Fruit fly (Drosophila melanogaster) whole organism, embryonic: ENCODE results near the gene CG4982.

Source experiments
- Adf1 ChIP-seq: fragments of 200-800 bp; sonication (Bioruptor generic); IDR thresholded peaks from 2 replicates; pipeline ENCODE4 v1.3.6; 2022; ENCODE audit warnings: missing biosample characterization, missing genetic modification characterization
- Awh ChIP-seq: fragments of 200-800 bp; sonication (Bioruptor generic); IDR thresholded peaks from 2 replicates; pipeline ENCODE4, ENCODE4 v1.3.6; 2022; ENCODE audit warnings: missing biosample characterization, missing genetic modification characterization
- BtbVII ChIP-seq: fragments of 200-800 bp; sonication (Bioruptor generic); optimal IDR thresholded peaks from 3 replicates; lab custom pipeline; 2017; ENCODE audit warnings: missing biosample characterization, mild to moderate bottlenecking, missing genetic modification characterization
- Bteb2 ChIP-seq: fragments of 200-800 bp; sonication (Bioruptor generic); optimal IDR thresholded peaks from 2 replicates; lab custom pipeline; 2016; ENCODE audit warnings: missing biosample characterization, missing genetic modification characterization
- CG10147 ChIP-seq: fragments of 200-800 bp; sonication (Bioruptor generic); optimal IDR thresholded peaks from 2 replicates; lab custom pipeline; 2019; ENCODE audit warnings: missing biosample characterization, mild to moderate bottlenecking, missing genetic modification characterization, moderate library complexity
- CG10209 ChIP-seq: fragments of 200-800 bp; sonication (Bioruptor generic); optimal IDR thresholded peaks from 3 replicates; lab custom pipeline; 2017; ENCODE audit warnings: missing biosample characterization, mild to moderate bottlenecking, missing genetic modification characterization, missing genetic modification reagents
- CG13624 ChIP-seq: fragments of 200-800 bp; sonication (Bioruptor generic); optimal IDR thresholded peaks from 2 replicates; lab custom pipeline; 2016; ENCODE audit warnings: missing biosample characterization, missing genetic modification characterization
- CG1602 ChIP-seq: fragments of 200-800 bp; sonication (Bioruptor generic); optimal IDR thresholded peaks from 3 replicates; lab custom pipeline; 2016; ENCODE audit warnings: missing biosample characterization, missing genetic modification characterization
- CG16815 ChIP-seq: fragments of 200-800 bp; sonication (Bioruptor generic); optimal IDR thresholded peaks from 3 replicates; lab custom pipeline; 2017; ENCODE audit warnings: missing biosample characterization, mild to moderate bottlenecking, missing genetic modification characterization
- CG17912 ChIP-seq: fragments of 200-800 bp; sonication (Bioruptor generic); optimal IDR thresholded peaks from 2 replicates; lab custom pipeline; 2018; ENCODE audit warnings: missing biosample characterization, mild to moderate bottlenecking, missing genetic modification characterization
- CG2889 ChIP-seq: fragments of 200-800 bp; sonication (Bioruptor generic); IDR thresholded peaks from 3 replicates; pipeline ENCODE4 v1.3.6; 2022; ENCODE audit warnings: missing biosample characterization, missing genetic modification characterization
- CG30020 ChIP-seq: fragments of 200-800 bp; optimal IDR thresholded peaks from 2 replicates; lab custom pipeline; 2019; ENCODE audit warnings: missing biosample characterization, mild to moderate bottlenecking, missing genetic modification characterization, moderate library complexity
- CG31441 ChIP-seq: fragments of 200-800 bp; sonication (Bioruptor generic); IDR thresholded peaks from 2 replicates; pipeline ENCODE4 v1.3.6; 2022; ENCODE audit warnings: missing biosample characterization, missing genetic modification characterization
- CG34422 ChIP-seq: fragments of 200-800 bp; sonication (Bioruptor generic); IDR thresholded peaks from 3 replicates; pipeline ENCODE4 v1.3.6; 2022; ENCODE audit warnings: missing biosample characterization, missing genetic modification characterization
- CG4424 ChIP-seq: fragments of 200-800 bp; sonication (Bioruptor generic); optimal IDR thresholded peaks from 3 replicates; lab custom pipeline; 2016; ENCODE audit warnings: missing biosample characterization, missing genetic modification characterization
- CG6689 ChIP-seq: fragments of 200-800 bp; sonication (Bioruptor generic); IDR thresholded peaks from 2 replicates; pipeline ENCODE4 v1.3.6; 2022; ENCODE audit warnings: missing biosample characterization, missing genetic modification characterization
- CG7928 ChIP-seq: fragments of 200-800 bp; sonication (Bioruptor generic); optimal IDR thresholded peaks from 2 replicates; lab custom pipeline; 2017; ENCODE audit warnings: missing biosample characterization, mild to moderate bottlenecking, missing genetic modification characterization
- CG8924 ChIP-seq: fragments of 200-800 bp; optimal IDR thresholded peaks from 3 replicates; lab custom pipeline; 2019; ENCODE audit warnings: missing biosample characterization, mild to moderate bottlenecking, missing genetic modification characterization, moderate library complexity
- CG9817 ChIP-seq: fragments of 200-800 bp; sonication (Bioruptor generic); optimal IDR thresholded peaks from 2 replicates; lab custom pipeline; 2018; ENCODE audit warnings: missing biosample characterization, mild to moderate bottlenecking, missing genetic modification characterization, moderate library complexity
- CG9876 ChIP-seq: fragments of 200-800 bp; sonication (Bioruptor generic); optimal IDR thresholded peaks from 2 replicates; lab custom pipeline; 2016; ENCODE audit warnings: missing biosample characterization, missing genetic modification characterization
- CG9932 ChIP-seq: fragments of 200-800 bp; sonication (Bioruptor generic); IDR thresholded peaks from 2 replicates; pipeline ENCODE4 v1.3.6; 2022; ENCODE audit warnings: missing biosample characterization, missing genetic modification characterization
- Dek ChIP-seq: fragments of 200-800 bp; sonication (Bioruptor generic); optimal IDR thresholded peaks from 3 replicates; lab custom pipeline; 2019; ENCODE audit warnings: missing biosample characterization, mild to moderate bottlenecking, missing genetic modification characterization, moderate library complexity
- Hand ChIP-seq: fragments of 200-800 bp; sonication (Bioruptor generic); optimal IDR thresholded peaks from 2 replicates; lab custom pipeline; 2017; ENCODE audit warnings: mild to moderate bottlenecking, missing biosample characterization, missing genetic modification reagents, missing genetic modification characterization
- Hsf ChIP-seq: fragments of 200-800 bp; sonication (Bioruptor generic); optimal IDR thresholded peaks from 3 replicates; lab custom pipeline; 2016; ENCODE audit warnings: missing biosample characterization, missing genetic modification characterization
- Lim3 ChIP-seq: fragments of 200-800 bp; sonication (Bioruptor generic); IDR thresholded peaks from 2 replicates; pipeline ENCODE4 v1.3.6; 2022; ENCODE audit warnings: missing biosample characterization, missing genetic modification characterization
- Med ChIP-seq: fragments of 200-800 bp; sonication (Bioruptor generic); peaks from one replicate; lab custom pipeline; 2016; ENCODE audit warnings: missing biosample characterization, missing genetic modification characterization, mild to moderate bottlenecking, inconsistent platforms, moderate library complexity
- Meics ChIP-seq: fragments of 200-800 bp; sonication (Bioruptor generic); optimal IDR thresholded peaks from 2 replicates; lab custom pipeline; 2017; ENCODE audit warnings: missing biosample characterization, mild to moderate bottlenecking, missing genetic modification characterization
- Neu2 ChIP-seq: fragments of 200-800 bp; sonication (Bioruptor generic); optimal IDR thresholded peaks from 3 replicates; lab custom pipeline; 2016; ENCODE audit warnings: missing biosample characterization, missing genetic modification characterization, borderline replicate concordance
- Oli ChIP-seq: fragments of 200-800 bp; sonication (Bioruptor generic); optimal IDR thresholded peaks from 2 replicates; lab custom pipeline; 2018; ENCODE audit warnings: missing biosample characterization, mild to moderate bottlenecking, missing genetic modification characterization, moderate library complexity
- Optix ChIP-seq: fragments of 200-800 bp; sonication (Bioruptor generic); IDR thresholded peaks from 3 replicates; pipeline ENCODE4 v1.3.6; 2022; ENCODE audit warnings: missing biosample characterization, missing genetic modification characterization
- Ravus ChIP-seq: fragments of 200-800 bp; sonication (Bioruptor generic); IDR thresholded peaks from 2 replicates; pipeline ENCODE4 v1.3.6; 2022; ENCODE audit warnings: missing biosample characterization, missing genetic modification characterization
- ash1 ChIP-seq: fragments of 200-800 bp; sonication (Bioruptor generic); optimal IDR thresholded peaks from 2 replicates; lab custom pipeline; 2018; ENCODE audit warnings: missing biosample characterization, mild to moderate bottlenecking, missing genetic modification characterization
- az2 ChIP-seq: fragments of 200-800 bp; sonication (Bioruptor generic); optimal IDR thresholded peaks from 3 replicates; lab custom pipeline; 2016; ENCODE audit warnings: missing biosample characterization, missing genetic modification characterization
- chif ChIP-seq, 2 experiments: fragments of 200-800 bp; sonication (Bioruptor generic); optimal IDR thresholded peaks; 3 replicates each; lab custom pipeline; 2016; ENCODE audit warnings: missing biosample characterization in 2 of 2, missing genetic modification characterization in 2 of 2
- corto ChIP-seq: fragments of 200-800 bp; sonication (Bioruptor generic); optimal IDR thresholded peaks from 2 replicates; lab custom pipeline; 2016; ENCODE audit warnings: missing biosample characterization, mild to moderate bottlenecking, missing genetic modification characterization, moderate library complexity
- danr ChIP-seq: fragments of 200-800 bp; sonication (Bioruptor generic); IDR thresholded peaks from 2 replicates; pipeline ENCODE4 v1.3.6; 2022; ENCODE audit warnings: missing biosample characterization, missing genetic modification characterization
- disco-r ChIP-seq: fragments of 200-800 bp; sonication (Bioruptor generic); optimal IDR thresholded peaks from 2 replicates; lab custom pipeline; 2016; ENCODE audit warnings: missing biosample characterization, missing genetic modification characterization
- gce ChIP-seq: fragments of 200-800 bp; sonication (Bioruptor generic); IDR thresholded peaks from 3 replicates; pipeline ENCODE4 v1.3.6; 2022; ENCODE audit warnings: missing biosample characterization, missing genetic modification characterization
- gsb ChIP-seq: fragments of 200-800 bp; sonication (Bioruptor generic); IDR thresholded peaks from 2 replicates; pipeline ENCODE4 v1.3.6; 2022; ENCODE audit warnings: missing biosample characterization, missing genetic modification characterization
- her ChIP-seq: fragments of 200-800 bp; sonication (Bioruptor generic); optimal IDR thresholded peaks from 2 replicates; lab custom pipeline; 2016; ENCODE audit warnings: missing biosample characterization, missing genetic modification characterization
- jigr1 ChIP-seq: fragments of 200-800 bp; sonication (Bioruptor generic); IDR thresholded peaks from 3 replicates; pipeline ENCODE4 v1.3.6; 2022; ENCODE audit warnings: missing biosample characterization, missing genetic modification characterization
- ken ChIP-seq: fragments of 200-800 bp; sonication (Bioruptor generic); IDR thresholded peaks from 3 replicates; pipeline ENCODE4 v1.3.6; 2022; ENCODE audit warnings: missing biosample characterization, missing genetic modification characterization
- otp ChIP-seq: fragments of 200-800 bp; sonication (Bioruptor generic); IDR thresholded peaks from 3 replicates; pipeline ENCODE4, ENCODE4 v1.3.6; 2022; ENCODE audit warnings: missing biosample characterization, missing genetic modification characterization
- row ChIP-seq: fragments of 200-800 bp; sonication (Bioruptor generic); IDR thresholded peaks from 3 replicates; pipeline ENCODE4 v1.3.6; 2022; ENCODE audit warnings: missing biosample characterization, missing genetic modification characterization
- sd ChIP-seq: fragments of 200-800 bp; sonication (Bioruptor generic); optimal IDR thresholded peaks from 3 replicates; lab custom pipeline; 2018; ENCODE audit warnings: missing biosample characterization, mild to moderate bottlenecking, missing genetic modification characterization, moderate library complexity
- sens ChIP-seq: fragments of 200-800 bp; sonication (Bioruptor generic); peaks from one replicate; lab custom pipeline; 2016; ENCODE audit warnings: missing biosample characterization, missing genetic modification characterization
- stc ChIP-seq: fragments of 200-800 bp; sonication (Bioruptor generic); IDR thresholded peaks from 2 replicates; pipeline ENCODE4 v1.3.6; 2022; ENCODE audit warnings: missing biosample characterization, missing genetic modification characterization
- stwl ChIP-seq: fragments of 200-800 bp; sonication (Bioruptor generic); optimal IDR thresholded peaks from 3 replicates; lab custom pipeline; 2018; ENCODE audit warnings: missing biosample characterization, mild to moderate bottlenecking, missing genetic modification characterization, moderate library complexity
- tin ChIP-seq: fragments of 200-800 bp; sonication (Bioruptor generic); optimal IDR thresholded peaks from 3 replicates; lab custom pipeline; 2016; ENCODE audit warnings: missing biosample characterization, missing genetic modification characterization
- usp ChIP-seq: fragments of >200 bp; optimal IDR thresholded peaks from 2 replicates; lab custom pipeline; 2017; ENCODE audit warnings: missing biosample characterization, missing genetic modification characterization

The CG4982 gene

dm6 chr3L:16328207-16328891 is 27.1 kb downstream of the CG4982 start, which contains the start of gene CG13058 (continued):
- TF ChIP-seq stwl (tag; lab: Kevin White, UChicago) (no peak), Lim3 (peak; percentile 44; the same call in 1 of the 2 replicates), sens (peak; percentile 40), Adf1 (GFP tag; lab: Robert Waterston, UW) (peak; percentile 46), chif (GFP tag; optimal IDR thresholded peaks at IDR 0.05; lab: Kevin White, UChicago) (peak; percentile 36 to 44), az2 (GFP tag; lab: Kevin White, UChicago) (peak; percentile 42), otp (GFP tag; lab: Robert Waterston, UW) (peak; percentile 71), CG8924 (tag; lab: Kevin White, UChicago) (peak; percentile 70), Awh (GFP tag; lab: Robert Waterston, UW) (no peak), ash1 (GFP tag; lab: Kevin White, UChicago) (no peak), CG34422 (GFP tag; lab: Robert Waterston, UW) (0 out of 3 replicates have a peak, but pooled peaks have one; percentile 10), CG1602 (GFP tag; lab: Kevin White, UChicago) (peak; percentile 41), CG17912 (GFP tag; lab: Kevin White, UChicago) (no peak), jigr1 (GFP tag; lab: Robert Waterston, UW) (no peak), stc (GFP tag; lab: Robert Waterston, UW) (no peak), CG10209 (GFP tag; lab: Kevin White, UChicago) (peak; percentile 55), CG7928 (GFP tag; lab: Kevin White, UChicago) (peak; percentile 25), corto (GFP tag; lab: Kevin White, UChicago) (no peak), Hand (GFP tag; lab: Kevin White, UChicago) (peak; percentile 3), Bteb2 (GFP tag; lab: Kevin White, UChicago) (peak; percentile 42), CG2889 (GFP tag; lab: Robert Waterston, UW) (0 out of 3 replicates have a peak, but pooled peaks have one; percentile 34), BtbVII (GFP tag; lab: Kevin White, UChicago) (peak; percentile 51), CG13624 (GFP tag; lab: Kevin White, UChicago) (no peak), usp (GFP tag; lab: Kevin White, UChicago) (no peak), gsb (GFP tag; lab: Robert Waterston, UW) (peak; percentile 52; the same call in 1 of the 2 replicates), Neu2 (no peak), her (GFP tag; lab: Kevin White, UChicago) (peak; percentile 2), CG9932 (GFP tag; lab: Robert Waterston, UW) (peak; percentile 77), sd (peak; percentile 8), row (GFP tag; lab: Robert Waterston, UW) (peak; percentile 83), Med (GFP tag; lab: Kevin White, UChicago) (peak; percentile 54), CG16815 (GFP tag; lab: Kevin White, UChicago) (peak; percentile 17), CG4424 (GFP tag; lab: Kevin White, UChicago) (peak; percentile 22), CG31441 (GFP tag; lab: Robert Waterston, UW) (0 out of 2 replicates have a peak, but pooled peaks have one; percentile 42), Hsf (GFP tag; lab: Kevin White, UChicago) (peak; percentile 57), CG6689 (GFP tag; lab: Robert Waterston, UW) (peak; percentile 40; the same call in 1 of the 2 replicates), CG9817 (tag; lab: Kevin White, UChicago) (peak; percentile 71), gce (no peak), Optix (peak; percentile 55; the same call in 1 of the 3 replicates), Meics (GFP tag; lab: Kevin White, UChicago) (peak; percentile 61), danr (GFP tag; lab: Robert Waterston, UW) (no peak), disco-r (GFP tag; lab: Kevin White, UChicago) (peak; percentile 13), Ravus (no peak; the same call in 1 of the 2 replicates), ken (0 out of 3 replicates have a peak, but pooled peaks have one; percentile 36), CG30020 (tag; lab: Kevin White, UChicago) (no peak), CG9876 (GFP tag; lab: Kevin White, UChicago) (no peak), Oli (tag; lab: Kevin White, UChicago) (peak; percentile 74), CG10147 (GFP tag; lab: Kevin White, UChicago) (peak; percentile 60), tin (GFP tag; lab: Kevin White, UChicago) (peak; percentile 25), Dek (tag; lab: Kevin White, UChicago) (peak; percentile 60)
